Worm (Caenorhabditis elegans) whole organism, young adult: ENCODE measurements around the gene vglu-2.

Experiments used
- C17E4.6 ChIP-seq: fragments of 200-800 bp; sonication (Bioruptor generic); IDR thresholded peaks from 2 replicates; pipeline ENCODE4 v1.3.6; 2022; ENCODE audit warnings: missing genetic modification reagents, missing genetic modification characterization, missing compliant biosample characterization
- F37B4.10 ChIP-seq: fragments of 200-800 bp; sonication (Bioruptor generic); IDR thresholded peaks from 2 replicates; pipeline ENCODE4 v1.3.6; 2022; ENCODE audit warnings: missing genetic modification characterization, missing compliant biosample characterization
- F49E8.2 ChIP-seq: sonication (generic microtip); optimal IDR thresholded peaks from 3 replicates; lab custom pipeline; 2017; ENCODE audit warnings: missing genetic modification characterization, mild to moderate bottlenecking, missing compliant biosample characterization, antibody characterized with exemption, moderate library complexity; ENCODE audit not compliant: insufficient read depth
- F57A8.1 ChIP-seq: fragments of 200-800 bp; sonication (Bioruptor generic); optimal IDR thresholded peaks from 2 replicates; lab custom pipeline; 2018; ENCODE audit warnings: mild to moderate bottlenecking, missing genetic modification characterization, moderate library complexity, missing compliant biosample characterization
- Y79H2A.3 ChIP-seq: fragments of 200-800 bp; sonication (Bioruptor generic); conservative IDR thresholded peaks from 2 replicates; pipeline ENCODE4 v1.3.6; 2022; ENCODE audit warnings: missing genetic modification reagents, missing genetic modification characterization, missing compliant biosample characterization
- akir-1 ChIP-seq: fragments of 200-800 bp; sonication (Bioruptor generic); optimal IDR thresholded peaks from 2 replicates; lab custom pipeline; 2018; ENCODE audit warnings: mild to moderate bottlenecking, missing genetic modification characterization, moderate library complexity, missing compliant biosample characterization
- aptf-3 ChIP-seq: fragments of 200-800 bp; sonication (Bioruptor generic); IDR thresholded peaks from 2 replicates; pipeline ENCODE4 v1.3.6; 2022; ENCODE audit warnings: missing genetic modification characterization, missing compliant biosample characterization
- attf-5 ChIP-seq: fragments of 200-800 bp; sonication (Bioruptor generic); optimal IDR thresholded peaks from 2 replicates; lab custom pipeline; 2018; ENCODE audit warnings: mild to moderate bottlenecking, missing genetic modification characterization, missing compliant biosample characterization
- cebp-1 ChIP-seq, 2 experiments: fragments of 200-800 bp in 1 of 2; sonication (Bioruptor generic) in 1 of 2; sonication (generic microtip) in 1 of 2; IDR thresholded peaks in 1 of 2; optimal IDR thresholded peaks in 1 of 2; 2 replicates each; pipeline versions ENCODE4 v1.3.6 to Lab custom; 2017 to 2022; ENCODE audit warnings: missing compliant biosample characterization in 2 of 2, missing genetic modification characterization in 2 of 2, mild to moderate bottlenecking in 1 of 2, missing genetic modification reagents in 1 of 2, moderate library complexity in 1 of 2
- ceh-91 ChIP-seq: fragments of 200-800 bp; sonication (Bioruptor generic); IDR thresholded peaks from 2 replicates; pipeline ENCODE4 v1.3.6; 2022; ENCODE audit warnings: missing genetic modification reagents, missing genetic modification characterization, missing compliant biosample characterization
- dpff-1 ChIP-seq: sonication (generic microtip); optimal IDR thresholded peaks from 2 replicates; lab custom pipeline; 2017; ENCODE audit warnings: mild to moderate bottlenecking, missing genetic modification characterization, missing compliant biosample characterization
- dpl-1 ChIP-seq: fragments of 150-350 bp; optimal IDR thresholded peaks from 2 replicates; lab custom pipeline; 2014; ENCODE audit warnings: missing biosample characterization, missing genetic modification reagents, missing genetic modification characterization
- gei-17 ChIP-seq: fragments of 200-800 bp; sonication (Bioruptor generic); optimal IDR thresholded peaks from 2 replicates; lab custom pipeline; 2018; ENCODE audit warnings: mild to moderate bottlenecking, missing genetic modification characterization, missing compliant biosample characterization
- hmg-1.2 ChIP-seq: fragments of 200-800 bp; sonication (Bioruptor generic); IDR thresholded peaks from 2 replicates; pipeline ENCODE4 v1.3.6; 2022; ENCODE audit warnings: missing genetic modification reagents, missing genetic modification characterization, missing compliant biosample characterization
- hrde-1 ChIP-seq: sonication (generic microtip); optimal IDR thresholded peaks from 2 replicates; lab custom pipeline; 2016; ENCODE audit warnings: missing genetic modification characterization, mild to moderate bottlenecking, missing compliant biosample characterization, moderate library complexity, missing genotype, missing genetic modification reagents, borderline replicate concordance
- let-526 ChIP-seq: fragments of 200-800 bp; sonication (Bioruptor generic); IDR thresholded peaks from 2 replicates; pipeline ENCODE4 v1.3.6; 2022; ENCODE audit warnings: missing genetic modification reagents, missing genetic modification characterization, missing compliant biosample characterization
- lin-35 ChIP-seq, 3 experiments: fragments of 150-350 bp in 2 of 3; sonication (generic microtip) in 1 of 3; optimal IDR thresholded peaks; 2 replicates each; lab custom pipeline; 2014 to 2018; ENCODE audit warnings: missing biosample characterization in 3 of 3, missing genetic modification characterization in 3 of 3, missing genetic modification reagents in 3 of 3
- lir-1 ChIP-seq: fragments of 200-800 bp; sonication (Bioruptor generic); conservative IDR thresholded peaks from 2 replicates; pipeline ENCODE4 v1.3.6; 2022; ENCODE audit warnings: missing genetic modification reagents, missing genetic modification characterization, missing compliant biosample characterization
- lsl-1 ChIP-seq: fragments of 200-800 bp; sonication (Bioruptor generic); optimal IDR thresholded peaks from 2 replicates; lab custom pipeline; 2018; ENCODE audit warnings: mild to moderate bottlenecking, missing genetic modification characterization, moderate library complexity, missing compliant biosample characterization
- madf-10 ChIP-seq: sonication (generic microtip); optimal IDR thresholded peaks from 2 replicates; lab custom pipeline; 2016; ENCODE audit warnings: mild to moderate bottlenecking, missing genetic modification characterization, missing compliant biosample characterization
- mes-4 ChIP-seq: sonication (generic microtip); optimal IDR thresholded peaks from 2 replicates; lab custom pipeline; 2016; ENCODE audit warnings: missing genotype, missing genetic modification characterization, missing compliant biosample characterization
- mxl-1 ChIP-seq: sonication (generic microtip); optimal IDR thresholded peaks from 2 replicates; lab custom pipeline; 2016; ENCODE audit warnings: missing genetic modification characterization, missing compliant biosample characterization
- nfya-2 ChIP-seq: fragments of 200-800 bp; sonication (Bioruptor generic); IDR thresholded peaks from 2 replicates; pipeline ENCODE4 v1.3.6; 2022; ENCODE audit warnings: missing genetic modification reagents, missing genetic modification characterization, missing compliant biosample characterization
- nhr-80 ChIP-seq: sonication (generic microtip); optimal IDR thresholded peaks from 2 replicates; lab custom pipeline; 2016; ENCODE audit warnings: missing genetic modification characterization, missing compliant biosample characterization
- nhr-90 ChIP-seq: sonication (generic microtip); optimal IDR thresholded peaks from 2 replicates; lab custom pipeline; 2016; ENCODE audit warnings: missing genotype, mild to moderate bottlenecking, missing genetic modification characterization, missing compliant biosample characterization
- pha-4 ChIP-seq: fragments of 150-350 bp; sonication (generic microtip); optimal IDR thresholded peaks from 2 replicates; lab custom pipeline; 2014; ENCODE audit warnings: missing biosample characterization, missing genetic modification reagents, missing genetic modification characterization
- rcor-1 ChIP-seq: fragments of 200-800 bp; sonication (Bioruptor generic); IDR thresholded peaks from 2 replicates; pipeline ENCODE4 v1.3.6; 2022; ENCODE audit warnings: missing genetic modification reagents, missing genetic modification characterization, missing compliant biosample characterization
- rec-8 ChIP-seq, 2 experiments: sonication (generic microtip); optimal IDR thresholded peaks; 2 replicates each; lab custom pipeline; 2016; ENCODE audit warnings: mild to moderate bottlenecking in 2 of 2, missing genetic modification characterization in 2 of 2, missing genetic modification reagents in 2 of 2, missing genotype in 2 of 2, missing biosample characterization in 1 of 2, missing compliant biosample characterization in 1 of 2, moderate library complexity in 1 of 2
- repo-1 ChIP-seq: sonication (generic microtip); optimal IDR thresholded peaks from 2 replicates; lab custom pipeline; 2017; ENCODE audit warnings: mild to moderate bottlenecking, missing genetic modification characterization, missing compliant biosample characterization
- rpc-1 ChIP-seq, 2 experiments: fragments of 150-350 bp in 1 of 2; sonication (generic microtip) in 1 of 2; optimal IDR thresholded peaks; 2 replicates each; lab custom pipeline; 2014 to 2018; ENCODE audit warnings: missing biosample characterization in 1 of 2, missing genetic modification characterization in 1 of 2, missing genetic modification reagents in 1 of 2, missing genotype in 1 of 2
- snpc-4 ChIP-seq, 5 experiments: fragments of 150-350 bp in 1 of 5; sonication (generic microtip) in 4 of 5; optimal IDR thresholded peaks; 2 replicates each; lab custom pipeline; 2014 to 2018; ENCODE audit warnings: missing genetic modification characterization in 5 of 5, missing biosample characterization in 3 of 5, antibody characterized with exemption in 2 of 5, mild to moderate bottlenecking in 2 of 5, missing compliant biosample characterization in 2 of 5, missing genotype in 2 of 5, moderate library complexity in 2 of 5, missing genetic modification reagents in 1 of 5
- tbp1 ChIP-seq: fragments of 200-800 bp; sonication (Bioruptor generic); optimal IDR thresholded peaks from 2 replicates; lab custom pipeline; 2018; ENCODE audit warnings: mild to moderate bottlenecking, missing genetic modification characterization, missing compliant biosample characterization
- tbx-9 ChIP-seq: sonication (generic microtip); optimal IDR thresholded peaks from 2 replicates; lab custom pipeline; 2016; ENCODE audit warnings: borderline replicate concordance, missing genetic modification characterization, inconsistent platforms, missing compliant biosample characterization
- tlf-1 ChIP-seq: fragments of 200-800 bp; sonication (Bioruptor generic); optimal IDR thresholded peaks from 2 replicates; lab custom pipeline; 2018; ENCODE audit warnings: mild to moderate bottlenecking, missing genetic modification characterization, missing compliant biosample characterization
- unc-130 ChIP-seq: sonication (generic microtip); optimal IDR thresholded peaks from 2 replicates; lab custom pipeline; 2016; ENCODE audit warnings: missing genetic modification reagents, missing genetic modification characterization, missing compliant biosample characterization
- xnd-1 ChIP-seq: sonication (generic microtip); optimal IDR thresholded peaks from 2 replicates; lab custom pipeline; 2016; ENCODE audit warnings: missing genotype, missing genetic modification reagents, missing genetic modification characterization, missing compliant biosample characterization
- zim-3 ChIP-seq: sonication (generic microtip); optimal IDR thresholded peaks from 2 replicates; lab custom pipeline; 2017; ENCODE audit warnings: mild to moderate bottlenecking, missing genetic modification characterization, moderate library complexity, missing compliant biosample characterization
- ztf-28 ChIP-seq: fragments of 200-800 bp; sonication (Bioruptor generic); IDR thresholded peaks from 2 replicates; pipeline ENCODE4 v1.3.6; 2022; ENCODE audit warnings: missing genetic modification reagents, missing genetic modification characterization, missing compliant biosample characterization

The vglu-2 gene

ce11 chrIII:10254583-10254982 lies 40.4 kb upstream of the vglu-2 start, which contains the start of gene R01H10.4:
Gene R01H10.4, plus strand, starts transcription at chrIII:10254818.
- TF ChIP-seq zim-3 (tag; lab: Kevin White, UChicago) (no peak), mes-4 (tag; lab: Kevin White, UChicago) (no peak), tlf-1 (GFP tag; lab: Kevin White, UChicago) (no peak), hmg-1.2 (GFP tag; lab: Robert Waterston, UW) (no peak), attf-5 (GFP tag; lab: Kevin White, UChicago) (no peak), ceh-91 (no peak), dpff-1 (tag; lab: Kevin White, UChicago) (no peak), tbp1 (GFP tag; lab: Kevin White, UChicago) (no peak), xnd-1 (tag; lab: Kevin White, UChicago) (no peak), F57A8.1 (GFP tag; lab: Kevin White, UChicago) (no peak), hrde-1 (tag; lab: Kevin White, UChicago) (no peak), lsl-1 (GFP tag; lab: Kevin White, UChicago) (no peak), Y79H2A.3 (GFP tag; lab: Robert Waterston, UW) (no peak), mxl-1 (tag; lab: Kevin White, UChicago) (no peak), unc-130 (GFP tag; lab: Kevin White, UChicago) (no peak), akir-1 (GFP tag; lab: Kevin White, UChicago) (no peak), cebp-1 (GFP tag; IDR thresholded peaks at IDR 0.05; lab: Robert Waterston, UW) (no peak), cebp-1 (tag; optimal IDR thresholded peaks at IDR 0.05; lab: Kevin White, UChicago) (no peak), rpc-1 (optimal IDR thresholded peaks at IDR 0.05; lab: Kevin White, UChicago) (no peak), rpc-1 (tag; optimal IDR thresholded peaks at IDR 0.05; lab: Kevin White, UChicago) (no peak), F49E8.2 (tag; lab: Kevin White, UChicago) (no peak)

DNA sequence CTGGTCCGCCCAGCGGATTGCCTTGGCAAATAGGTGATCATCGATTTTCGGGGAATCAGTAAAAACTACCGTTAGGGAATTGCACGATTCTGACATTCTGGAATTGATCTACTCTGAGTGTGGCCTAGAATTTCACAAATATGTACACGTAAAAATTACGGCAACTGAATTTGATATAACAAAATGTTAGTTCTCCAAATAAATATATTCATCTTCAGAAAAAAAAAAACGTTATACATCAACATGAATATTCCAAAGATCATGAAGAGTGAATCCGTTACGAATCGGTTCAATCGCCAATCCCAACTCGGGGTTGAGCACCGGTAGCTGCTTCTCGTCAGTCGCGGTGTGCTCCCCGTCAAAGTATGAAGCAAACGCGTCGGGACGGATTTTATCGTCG lies 36.3 kb upstream of the vglu-2 start, which contains the start of gene rip-1:
Gene rip-1, minus strand, starts transcription at position 101 of the 400 bp plus-strand sequence.
- TF ChIP-seq ztf-28 (GFP tag; lab: Robert Waterston, UW): no peak
- no peak for TF ChIP-seq gei-17 (GFP tag; lab: Kevin White, UChicago)
- no peak for TF ChIP-seq let-526 (GFP tag; lab: Robert Waterston, UW)
- TF ChIP-seq lin-35 (GFP tag; optimal IDR thresholded peaks at IDR 0.05; lab: Kevin White, UChicago): no peak

DNA sequence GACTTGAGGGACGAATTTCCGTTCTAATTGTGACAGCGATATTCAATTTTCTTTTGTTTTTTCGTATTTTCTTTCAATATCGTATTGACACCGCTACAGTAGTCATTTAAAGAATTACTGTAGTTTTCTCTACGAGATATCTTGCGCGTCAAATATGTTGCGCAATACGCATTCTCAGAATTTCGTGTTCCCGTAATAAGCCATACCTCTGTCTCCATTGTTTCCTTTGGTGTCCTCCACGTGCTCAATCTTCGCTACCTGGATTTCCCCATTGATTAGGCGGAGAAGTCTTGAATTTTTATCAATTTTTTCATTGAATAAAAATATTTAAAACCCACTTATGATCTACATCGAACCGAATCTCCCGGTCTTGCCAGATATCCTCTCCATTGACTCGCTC lies 33.7 kb upstream of the vglu-2 start:
- peak; percentile 11 for TF ChIP-seq lsl-1 (GFP tag; lab: Kevin White, UChicago)
- no peak for TF ChIP-seq nhr-80 (tag; lab: Kevin White, UChicago)
- TF ChIP-seq, all 124 proteins: peak for 1

- TF ChIP-seq rec-8 (tag; optimal IDR thresholded peaks at IDR 0.05; lab: Kevin White, UChicago) (no peak), unc-130 (GFP tag; lab: Kevin White, UChicago) (no peak), nfya-2 (no peak), F49E8.2 (tag; lab: Kevin White, UChicago) (no peak), aptf-3 (no peak), dpl-1 (no peak), C17E4.6 (GFP tag; lab: Robert Waterston, UW) (no peak), tbx-9 (tag; lab: Kevin White, UChicago) (no peak), nhr-90 (tag; lab: Kevin White, UChicago) (no peak), rcor-1 (GFP tag; lab: Robert Waterston, UW) (no peak), pha-4 (tag; lab: Kevin White, UChicago) (no peak), snpc-4 (GFP tag; optimal IDR thresholded peaks at IDR 0.05; lab: Kevin White, UChicago) (no peak), snpc-4 (tag; optimal IDR thresholded peaks at IDR 0.05; lab: Kevin White, UChicago) (no peak), lir-1 (GFP tag; lab: Robert Waterston, UW) (no peak), F37B4.10 (GFP tag; lab: Robert Waterston, UW) (no peak), madf-10 (tag; lab: Kevin White, UChicago) (no peak), repo-1 (tag; lab: Kevin White, UChicago) (no peak)
These were observed 33.3 kb upstream of the vglu-2 start, which contains the start of gene bbs-5 for ce11 chrIII:10261682-10262081. Gene bbs-5, minus strand, starts transcription at chrIII:10261782.
